Fruit fly (Drosophila melanogaster): ENCODE measurements around the gene Trmt61.

The Trmt61 gene

dm6 chr3R:26017294-26017770 lies 42.0 kb upstream of the Trmt61 start (continued):
- TF ChIP-seq Max (GFP tag; optimal IDR thresholded peaks at IDR 0.05) (no peak), CG1832 (GFP tag; optimal IDR thresholded peaks at IDR 0.05) (no peak), CG4328 (GFP tag; optimal IDR thresholded peaks at IDR 0.05) (no peak), CG12744 (GFP tag; optimal IDR thresholded peaks at IDR 0.05) (no peak), ttk (GFP tag; IDR thresholded peaks at IDR 0.05) (no peak), CG4282 (GFP tag; optimal IDR thresholded peaks at IDR 0.05) (no peak), Doc2 (GFP tag; IDR thresholded peaks at IDR 0.05) (no peak), oc (tag; optimal IDR thresholded peaks at IDR 0.05) (no peak), CG10366 (GFP tag; IDR thresholded peaks at IDR 0.05) (no peak), repo (GFP tag; optimal IDR thresholded peaks at IDR 0.05) (no peak), sim (GFP tag; IDR thresholded peaks at IDR 0.05) (no peak), eve (GFP tag; optimal IDR thresholded peaks at IDR 0.05) (no peak), CG10462 (GFP tag; optimal IDR thresholded peaks at IDR 0.05) (no peak), CG3065 (GFP tag; optimal IDR thresholded peaks at IDR 0.05) (no peak), slou (GFP tag; optimal IDR thresholded peaks at IDR 0.05) (no peak), shn (GFP tag; optimal IDR thresholded peaks at IDR 0.05) (no peak), MBD-R2 (GFP tag; IDR thresholded peaks at IDR 0.05) (no peak), CG31365 (tag; optimal IDR thresholded peaks at IDR 0.05) (no peak), lola (GFP tag; optimal IDR thresholded peaks at IDR 0.05) (no peak), Awh (GFP tag; IDR thresholded peaks at IDR 0.05) (no peak), Trl (optimal IDR thresholded peaks at IDR 0.05) (peak in 1 of 2 experiments; percentile 26), Trl (GFP tag; optimal IDR thresholded peaks at IDR 0.05) (no peak), az2 (GFP tag; optimal IDR thresholded peaks at IDR 0.05) (no peak), Sry-β (GFP tag; optimal IDR thresholded peaks at IDR 0.05) (no peak), ham (GFP tag; IDR thresholded peaks at IDR 0.05) (no peak), CG5953 (GFP tag; IDR thresholded peaks at IDR 0.05) (no peak), CG18599 (GFP tag; optimal IDR thresholded peaks at IDR 0.05) (no peak), CG4854 (GFP tag; optimal IDR thresholded peaks at IDR 0.05) (no peak), sqz (GFP tag; optimal IDR thresholded peaks at IDR 0.05) (no peak), HLH4C (GFP tag; IDR thresholded peaks at IDR 0.05; ENCODE audit: partially characterized antibody) (no peak), CG7372 (GFP tag; IDR thresholded peaks at IDR 0.05) (peak; percentile 51; the same call in 1 of the 2 replicates), CG6175 (GFP tag; IDR thresholded peaks at IDR 0.05) (no peak), Lim3 (GFP tag; IDR thresholded peaks at IDR 0.05) (no peak), Vsx1 (GFP tag; optimal IDR thresholded peaks at IDR 0.05) (no peak), CkIIα-i1 (GFP tag; IDR thresholded peaks at IDR 0.05) (no peak), zen2 (GFP tag; IDR thresholded peaks at IDR 0.05; ENCODE audit: partially characterized antibody) (no peak), sens (GFP tag) (peak; percentile 60), fd3F (GFP tag; optimal IDR thresholded peaks at IDR 0.05) (no peak), ERR (GFP tag; optimal IDR thresholded peaks at IDR 0.05) (no peak), CG15696 (tag; optimal IDR thresholded peaks at IDR 0.05) (no peak), Atf3 (GFP tag; optimal IDR thresholded peaks at IDR 0.05) (no peak), CG8290 (GFP tag; optimal IDR thresholded peaks at IDR 0.05) (no peak), CG8290 (tag; optimal IDR thresholded peaks at IDR 0.05) (no peak), pros (GFP tag; optimal IDR thresholded peaks at IDR 0.05) (peak; percentile 44), ci (GFP tag; IDR thresholded peaks at IDR 0.05) (0 out of 3 replicates have a peak, but pooled peaks have one; percentile 20), Hmx (GFP tag; optimal IDR thresholded peaks at IDR 0.05) (no peak), CG10267 (tag; optimal IDR thresholded peaks at IDR 0.05) (no peak), Bteb2 (GFP tag; optimal IDR thresholded peaks at IDR 0.05) (no peak), Fer2 (tag; optimal IDR thresholded peaks at IDR 0.05) (no peak), H2.0 (GFP tag; IDR thresholded peaks at IDR 0.05) (no peak), abd-A (tag; optimal IDR thresholded peaks at IDR 0.05) (no peak), NK7.1 (GFP tag; optimal IDR thresholded peaks at IDR 0.05) (no peak), CG9876 (GFP tag; optimal IDR thresholded peaks at IDR 0.05) (no peak)
